Fruit fly (Drosophila melanogaster): ENCODE measurements around the gene CG12609.

CG12609 gene

DNA sequence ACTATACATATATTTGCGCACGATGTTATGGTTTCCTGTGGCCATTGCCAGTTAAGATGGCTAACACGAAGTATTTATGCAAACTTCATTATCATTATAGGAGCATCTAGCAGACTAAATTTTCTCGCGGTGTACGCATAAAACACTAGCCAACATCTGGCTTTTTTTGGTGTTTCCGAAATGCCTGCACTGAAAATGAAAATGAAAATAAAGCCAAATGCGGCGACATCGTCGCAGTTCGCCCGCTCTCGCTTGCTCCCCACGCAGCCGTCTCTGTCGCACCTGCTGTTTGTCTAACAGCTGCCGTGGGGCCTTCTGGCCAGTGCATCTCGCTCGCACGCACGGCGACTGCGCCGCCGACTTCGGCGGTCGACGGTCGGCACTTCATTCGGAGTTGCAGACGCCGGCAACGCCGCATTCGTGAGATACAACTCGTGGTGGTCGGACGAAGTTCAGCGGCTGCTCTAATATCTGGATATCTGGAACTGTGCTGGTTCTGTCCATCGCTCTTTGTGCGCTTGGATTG is 26.8 kb upstream of the CG12609 start, which contains the start of gene CG6891:
CG6891 (plus strand) TSS at position 411 of the 526 bp plus-strand sequence.
- TF ChIP-seq psq (optimal IDR thresholded peaks at IDR 0.05) (no peak), EcR (GFP tag; optimal IDR thresholded peaks at IDR 0.05) (no peak), pan (optimal IDR thresholded peaks at IDR 0.05) (no peak), Dll (optimal IDR thresholded peaks at IDR 0.05) (no peak)

dm6 chrX:18773817-18774216 is 25.7 kb upstream of the CG12609 start, which contains the start of gene CCKLR-17D3:
Gene CCKLR-17D3, minus strand, starts transcription at chrX:18774027.
- no peak for TF ChIP-seq pan (optimal IDR thresholded peaks at IDR 0.05)

DNA sequence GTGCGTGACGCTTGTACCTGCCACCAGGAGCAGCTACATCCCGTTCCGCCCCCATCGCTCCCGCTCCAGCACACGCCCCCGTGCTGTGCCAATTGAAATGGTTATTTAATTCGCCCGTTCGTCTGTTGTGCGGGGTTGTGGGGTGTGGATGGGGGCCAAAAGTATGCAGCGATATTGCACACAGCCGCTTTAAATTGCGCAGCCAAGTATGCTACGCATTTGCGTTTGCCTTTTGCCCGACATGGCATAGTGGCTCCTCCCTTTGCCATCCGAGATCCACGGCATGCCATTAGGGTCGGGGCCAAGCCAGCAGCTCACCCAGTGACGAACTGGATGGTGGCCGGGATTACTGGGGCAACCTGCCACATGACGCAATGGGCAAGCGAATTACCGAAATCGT is 23.9 kb upstream of the CG12609 start:
- TF ChIP-seq Dll (optimal IDR thresholded peaks at IDR 0.05) (no peak), psq (optimal IDR thresholded peaks at IDR 0.05) (no peak), pan (optimal IDR thresholded peaks at IDR 0.05) (no peak), CG8478 (optimal IDR thresholded peaks at IDR 0.05) (no peak), EcR (GFP tag; optimal IDR thresholded peaks at IDR 0.05) (no peak), usp (GFP tag; optimal IDR thresholded peaks at IDR 0.05) (no peak)

- TF ChIP-seq EcR (GFP tag; optimal IDR thresholded peaks at IDR 0.05) (no peak), Dll (optimal IDR thresholded peaks at IDR 0.05) (no peak)
Measured at dm6 chrX:18771356-18771755, 23.2 kb upstream of the CG12609 start.

DNA sequence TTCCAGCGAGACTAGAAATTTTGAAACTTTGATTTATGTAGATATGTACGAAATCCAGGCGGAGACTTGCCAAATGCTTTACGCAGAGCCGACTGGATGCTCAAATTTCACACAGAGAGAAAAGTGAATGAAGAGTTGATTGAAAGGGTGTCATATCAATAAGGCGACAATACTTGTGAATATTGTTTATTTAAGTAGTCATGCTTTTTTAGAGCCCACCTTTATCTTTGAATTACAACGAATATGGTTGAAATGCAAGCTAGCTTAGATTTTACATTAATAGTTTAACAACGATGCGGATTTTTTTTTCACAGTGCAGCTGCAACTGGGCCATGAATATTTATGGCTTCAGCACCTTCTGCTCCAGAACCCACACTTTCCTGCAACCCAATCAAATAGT is 8.3 kb downstream of the CG12609 start, which contains the start of gene CG6873:
CG6873 (minus strand) TSS at position 101 of the 400 bp plus-strand sequence.
- no peak for TF ChIP-seq Dll (optimal IDR thresholded peaks at IDR 0.05)
- TF ChIP-seq psq (optimal IDR thresholded peaks at IDR 0.05), result no peak
- no peak for TF ChIP-seq pan (optimal IDR thresholded peaks at IDR 0.05)
- no peak for TF ChIP-seq usp (GFP tag; optimal IDR thresholded peaks at IDR 0.05)
- TF ChIP-seq EcR (GFP tag; optimal IDR thresholded peaks at IDR 0.05), result no peak
- TF ChIP-seq CG8478 (optimal IDR thresholded peaks at IDR 0.05), result no peak

dm6 chrX:18726270-18726669 is 21.8 kb downstream of the CG12609 start, which contains the start of gene CCKLR-17D1:
Gene CCKLR-17D1, minus strand, starts transcription at chrX:18726572.
- no peak for TF ChIP-seq psq (optimal IDR thresholded peaks at IDR 0.05)
- TF ChIP-seq Dll (optimal IDR thresholded peaks at IDR 0.05), result no peak
- no peak for TF ChIP-seq EcR (GFP tag; optimal IDR thresholded peaks at IDR 0.05)
- no peak for TF ChIP-seq usp (GFP tag; optimal IDR thresholded peaks at IDR 0.05)
- no peak for TF ChIP-seq pan (optimal IDR thresholded peaks at IDR 0.05)
- TF ChIP-seq CG8478 (optimal IDR thresholded peaks at IDR 0.05), result no peak

- TF ChIP-seq CG8478 (optimal IDR thresholded peaks at IDR 0.05), result no peak
- TF ChIP-seq psq (optimal IDR thresholded peaks at IDR 0.05), result no peak
- no peak for TF ChIP-seq usp (GFP tag; optimal IDR thresholded peaks at IDR 0.05)
- TF ChIP-seq Dll (optimal IDR thresholded peaks at IDR 0.05), result no peak
- no peak for TF ChIP-seq EcR (GFP tag; optimal IDR thresholded peaks at IDR 0.05)
- TF ChIP-seq pan (optimal IDR thresholded peaks at IDR 0.05), result no peak
Measured at dm6 chrX:18725572-18725971, 22.5 kb downstream of the CG12609 start, which contains the start of gene CG42302. Gene CG42302, minus strand, starts transcription at chrX:18725672.

- TF ChIP-seq EcR (GFP tag; optimal IDR thresholded peaks at IDR 0.05) (no peak), CG8478 (optimal IDR thresholded peaks at IDR 0.05) (no peak), usp (GFP tag; optimal IDR thresholded peaks at IDR 0.05) (no peak), psq (optimal IDR thresholded peaks at IDR 0.05) (no peak), pan (optimal IDR thresholded peaks at IDR 0.05) (no peak), Dll (optimal IDR thresholded peaks at IDR 0.05) (no peak)
Measured at dm6 chrX:18709565-18709964, 38.5 kb downstream of the CG12609 start, which contains the start of gene Cyp308a1. Gene Cyp308a1, plus strand, starts transcription at chrX:18709865.

- no peak for TF ChIP-seq psq (optimal IDR thresholded peaks at IDR 0.05)
- no peak for TF ChIP-seq EcR (GFP tag; optimal IDR thresholded peaks at IDR 0.05)
- TF ChIP-seq CG8478 (optimal IDR thresholded peaks at IDR 0.05), result no peak
Measured at dm6 chrX:18703875-18704274, 44.2 kb downstream of the CG12609 start.

dm6 chrX:18702245-18702644 is 45.9 kb downstream of the CG12609 start:
- TF ChIP-seq usp (GFP tag; optimal IDR thresholded peaks at IDR 0.05) (no peak), pan (optimal IDR thresholded peaks at IDR 0.05) (no peak), CG8478 (optimal IDR thresholded peaks at IDR 0.05) (no peak), psq (optimal IDR thresholded peaks at IDR 0.05) (no peak), Dll (optimal IDR thresholded peaks at IDR 0.05) (no peak), EcR (GFP tag; optimal IDR thresholded peaks at IDR 0.05) (no peak)

- TF ChIP-seq psq (optimal IDR thresholded peaks at IDR 0.05) (no peak), EcR (GFP tag; optimal IDR thresholded peaks at IDR 0.05) (no peak), Dll (optimal IDR thresholded peaks at IDR 0.05) (no peak), pan (optimal IDR thresholded peaks at IDR 0.05) (no peak), usp (GFP tag; optimal IDR thresholded peaks at IDR 0.05) (no peak), CG8478 (optimal IDR thresholded peaks at IDR 0.05) (no peak)
Measured at dm6 chrX:18701752-18702151, 46.4 kb downstream of the CG12609 start.

- TF ChIP-seq psq (optimal IDR thresholded peaks at IDR 0.05), result no peak
- TF ChIP-seq pan (optimal IDR thresholded peaks at IDR 0.05), result no peak
- no peak for TF ChIP-seq EcR (GFP tag; optimal IDR thresholded peaks at IDR 0.05)
- no peak for TF ChIP-seq Dll (optimal IDR thresholded peaks at IDR 0.05)
- TF ChIP-seq usp (GFP tag; optimal IDR thresholded peaks at IDR 0.05), result no peak
- no peak for TF ChIP-seq CG8478 (optimal IDR thresholded peaks at IDR 0.05)
Measured at dm6 chrX:18700586-18700985, 47.5 kb downstream of the CG12609 start.

All from whole organism.